Fruit fly (Drosophila melanogaster): Measurements from ENCODE around the gene wol.

Gene wol

DNA sequence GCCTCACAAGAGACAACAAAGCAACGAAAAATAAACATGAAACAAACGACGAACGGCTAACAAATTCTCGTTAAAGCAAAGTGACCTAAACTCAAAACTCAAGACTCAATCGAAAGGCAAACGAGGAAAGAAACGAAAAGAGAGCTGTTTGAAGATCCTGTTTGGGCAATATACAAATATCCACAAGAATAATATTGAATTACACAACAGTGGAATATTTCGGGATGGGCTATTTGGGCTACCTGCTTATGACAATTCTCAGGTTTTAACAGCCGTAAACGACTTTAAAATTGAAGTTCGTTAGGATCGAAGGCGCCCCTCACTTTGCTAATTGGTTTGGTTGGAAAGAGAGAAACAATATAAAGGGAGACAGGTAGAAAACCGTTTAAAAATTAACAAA, 26.5 kb downstream of the wol start (continued):
- 0 out of 2 replicates have a peak, but pooled peaks have one; percentile 45 for TF ChIP-seq chm (GFP tag; IDR thresholded peaks at IDR 0.05)
- no peak for TF ChIP-seq nmo (GFP tag; optimal IDR thresholded peaks at IDR 0.05)
- no peak for TF ChIP-seq hth (optimal IDR thresholded peaks at IDR 0.05)
- TF ChIP-seq CG10321 (GFP tag; IDR thresholded peaks at IDR 0.05), result no peak
- no peak for TF ChIP-seq CG3838 (GFP tag; optimal IDR thresholded peaks at IDR 0.05)
- TF ChIP-seq pnt (GFP tag; optimal IDR thresholded peaks at IDR 0.05), result no peak
- no peak for TF ChIP-seq ara (GFP tag; IDR thresholded peaks at IDR 0.05)
- no peak for TF ChIP-seq CG7963 (GFP tag; IDR thresholded peaks at IDR 0.05; ENCODE audit: partially characterized antibody)
- no peak for TF ChIP-seq p53 (GFP tag; optimal IDR thresholded peaks at IDR 0.05)
- TF ChIP-seq fd96Cb (tag; optimal IDR thresholded peaks at IDR 0.05), result no peak
- no peak for TF ChIP-seq Jarid2 (GFP tag; optimal IDR thresholded peaks at IDR 0.05)
- TF ChIP-seq CG1233 (GFP tag; optimal IDR thresholded peaks at IDR 0.05), result peak; percentile 45
- peak; percentile 8 for TF ChIP-seq CG33557 (GFP tag; optimal IDR thresholded peaks at IDR 0.05)
- no peak for TF ChIP-seq Opbp (GFP tag; IDR thresholded peaks at IDR 0.05; ENCODE audit: partially characterized antibody)
- no peak for TF ChIP-seq Side (GFP tag; optimal IDR thresholded peaks at IDR 0.05)
- TF ChIP-seq odd (GFP tag; optimal IDR thresholded peaks at IDR 0.05), result peak; percentile 32
- TF ChIP-seq CG12391 (tag; optimal IDR thresholded peaks at IDR 0.05), result no peak
- no peak for TF ChIP-seq cato (GFP tag; optimal IDR thresholded peaks at IDR 0.05; ENCODE audit: borderline replicate concordance)
- TF ChIP-seq CG1529 (GFP tag; optimal IDR thresholded peaks at IDR 0.05), result no peak
- no peak for TF ChIP-seq unpg (GFP tag; optimal IDR thresholded peaks at IDR 0.05)
- TF ChIP-seq CG13624 (GFP tag; optimal IDR thresholded peaks at IDR 0.05), result no peak
- TF ChIP-seq CG11398 (GFP tag; optimal IDR thresholded peaks at IDR 0.05), result no peak
- TF ChIP-seq CG11723 (GFP tag; optimal IDR thresholded peaks at IDR 0.05), result no peak
- TF ChIP-seq Fer2 (tag; optimal IDR thresholded peaks at IDR 0.05), result no peak
- no peak for TF ChIP-seq Hr39 (optimal IDR thresholded peaks at IDR 0.05)
- TF ChIP-seq hbn (GFP tag; IDR thresholded peaks at IDR 0.05; ENCODE audit: partially characterized antibody), result no peak
- TF ChIP-seq CG42726 (GFP tag; IDR thresholded peaks at IDR 0.05; ENCODE audit: partially characterized antibody), result no peak
- no peak for TF ChIP-seq CG10654 (GFP tag; optimal IDR thresholded peaks at IDR 0.05)
- peak; percentile 46 for TF ChIP-seq CG9727 (GFP tag; optimal IDR thresholded peaks at IDR 0.05)
- peak; percentile 3 for TF ChIP-seq CG12744 (GFP tag; optimal IDR thresholded peaks at IDR 0.05)
- TF ChIP-seq Trl (optimal IDR thresholded peaks at IDR 0.05), result no peak
- no peak for TF ChIP-seq Trl (GFP tag; optimal IDR thresholded peaks at IDR 0.05)
- no peak for TF ChIP-seq zen2 (GFP tag; IDR thresholded peaks at IDR 0.05; ENCODE audit: partially characterized antibody)
- no peak for TF ChIP-seq bbx (GFP tag; IDR thresholded peaks at IDR 0.05; ENCODE audit: partially characterized antibody)
- TF ChIP-seq CG4820 (GFP tag; optimal IDR thresholded peaks at IDR 0.05), result no peak
- TF ChIP-seq Atf6 (GFP tag; IDR thresholded peaks at IDR 0.05), result no peak
- TF ChIP-seq kni (GFP tag; optimal IDR thresholded peaks at IDR 0.05), result peak; percentile 72
- TF ChIP-seq Ets65A (GFP tag), result no peak
- no peak for TF ChIP-seq CG30020 (tag; optimal IDR thresholded peaks at IDR 0.05)
- TF ChIP-seq CG1024 (GFP tag; IDR thresholded peaks at IDR 0.05), result no peak
- no peak for TF ChIP-seq chif (GFP tag; optimal IDR thresholded peaks at IDR 0.05)
- TF ChIP-seq CG7271 (tag; optimal IDR thresholded peaks at IDR 0.05), result peak; percentile 64
- no peak for TF ChIP-seq stc (GFP tag; IDR thresholded peaks at IDR 0.05)
- TF ChIP-seq sr (GFP tag; IDR thresholded peaks at IDR 0.05), result no peak
- no peak for TF ChIP-seq ERR (GFP tag; optimal IDR thresholded peaks at IDR 0.05)
- no peak for TF ChIP-seq Nf-YA (GFP tag; IDR thresholded peaks at IDR 0.05)
- TF ChIP-seq CG17361 (GFP tag; IDR thresholded peaks at IDR 0.05), result no peak
- no peak for TF ChIP-seq ken (GFP tag; IDR thresholded peaks at IDR 0.05)
- TF ChIP-seq Hsf (GFP tag; optimal IDR thresholded peaks at IDR 0.05), result no peak
- no peak for TF ChIP-seq HLH54F (GFP tag; optimal IDR thresholded peaks at IDR 0.05)
- no peak for TF ChIP-seq CG13775 (GFP tag; optimal IDR thresholded peaks at IDR 0.05)
- TF ChIP-seq HHEX (GFP tag; optimal IDR thresholded peaks at IDR 0.05), result no peak
- peak; percentile 81 for TF ChIP-seq sens (GFP tag)
